Worm (Caenorhabditis elegans) whole organism, L3 larva: Measurements from ENCODE around the gene lido-2.
A peak's percentile ranks its signal among the peaks of the same experiment; 100 is the strongest.

Source experiments
- ZK546.5 ChIP-seq: sonication (generic microtip); optimal IDR thresholded peaks from 2 replicates; lab custom pipeline; 2017; ENCODE audit warnings: missing biosample characterization, missing genetic modification characterization
- aly-2 ChIP-seq: fragments of 150-350 bp; optimal IDR thresholded peaks from 2 replicates; lab custom pipeline; 2014; ENCODE audit warnings: missing biosample characterization, missing genetic modification characterization
- ceh-16 ChIP-seq: sonication (generic microtip); optimal IDR thresholded peaks from 2 replicates; lab custom pipeline; 2017; ENCODE audit warnings: missing biosample characterization, missing genetic modification characterization
- ceh-28 ChIP-seq: fragments of 150-350 bp; optimal IDR thresholded peaks from 2 replicates; lab custom pipeline; 2014; ENCODE audit warnings: missing biosample characterization, missing genetic modification reagents, missing genetic modification characterization
- ceh-9 ChIP-seq: sonication (generic microtip); optimal IDR thresholded peaks from 2 replicates; lab custom pipeline; 2018; ENCODE audit warnings: missing biosample characterization, missing genetic modification characterization
- daf-12 ChIP-seq: fragments of 150-350 bp; optimal IDR thresholded peaks from 2 replicates; lab custom pipeline; 2014; ENCODE audit warnings: missing biosample characterization, missing genetic modification reagents, missing genetic modification characterization
- egl-27 ChIP-seq: sonication (generic microtip); optimal IDR thresholded peaks from 4 replicates; lab custom pipeline; 2017; ENCODE audit warnings: missing biosample characterization, missing genetic modification reagents, missing genetic modification characterization
- elt-1 ChIP-seq: fragments of 150-350 bp; optimal IDR thresholded peaks from 2 replicates; lab custom pipeline; 2014; ENCODE audit warnings: missing biosample characterization, missing genetic modification characterization
- elt-2 ChIP-seq: sonication (generic microtip); optimal IDR thresholded peaks from 2 replicates; lab custom pipeline; 2016; ENCODE audit warnings: missing genetic modification reagents, mild to moderate bottlenecking, missing genetic modification characterization, missing compliant biosample characterization
- eor-1 ChIP-seq, 2 experiments: fragments of 150-350 bp; optimal IDR thresholded peaks; 2 replicates each; lab custom pipeline; 2014 to 2018; ENCODE audit warnings: missing biosample characterization in 2 of 2, missing genetic modification characterization in 2 of 2
- fkh-10 ChIP-seq: sonication (generic microtip); optimal IDR thresholded peaks from 2 replicates; lab custom pipeline; 2017; ENCODE audit warnings: missing biosample characterization, missing genetic modification reagents, missing genetic modification characterization
- fkh-2 ChIP-seq: fragments of 150-350 bp; optimal IDR thresholded peaks from 2 replicates; lab custom pipeline; 2014; ENCODE audit warnings: missing biosample characterization, missing genetic modification reagents, missing genetic modification characterization
- fos-1 ChIP-seq: fragments of 150-350 bp; optimal IDR thresholded peaks from 2 replicates; lab custom pipeline; 2014; ENCODE audit warnings: missing biosample characterization, missing genetic modification characterization
- hmg-11 ChIP-seq: sonication (generic microtip); optimal IDR thresholded peaks from 2 replicates; lab custom pipeline; 2016; ENCODE audit warnings: missing genetic modification characterization, missing compliant biosample characterization
- lin-15B ChIP-seq: fragments of 150-350 bp; optimal IDR thresholded peaks from 2 replicates; lab custom pipeline; 2014; ENCODE audit warnings: missing biosample characterization, missing genetic modification characterization
- lin-39 ChIP-seq: fragments of 150-350 bp; optimal IDR thresholded peaks from 2 replicates; lab custom pipeline; 2018; ENCODE audit warnings: missing biosample characterization, missing genetic modification reagents, missing genetic modification characterization
- nfya-1 ChIP-seq: sonication (generic microtip); optimal IDR thresholded peaks from 2 replicates; lab custom pipeline; 2017; ENCODE audit warnings: missing genetic modification characterization, mild to moderate bottlenecking, missing compliant biosample characterization, antibody characterized with exemption, moderate library complexity; ENCODE audit not compliant: insufficient read depth
- nhr-11 ChIP-seq: fragments of 150-350 bp; optimal IDR thresholded peaks from 2 replicates; lab custom pipeline; 2014; ENCODE audit warnings: missing biosample characterization, missing genetic modification characterization
- nhr-12 ChIP-seq: fragments of 150-350 bp; optimal IDR thresholded peaks from 2 replicates; lab custom pipeline; 2014; ENCODE audit warnings: missing biosample characterization, missing genetic modification characterization
- nhr-23 ChIP-seq: fragments of 150-350 bp; optimal IDR thresholded peaks from 2 replicates; lab custom pipeline; 2014; ENCODE audit warnings: missing biosample characterization, missing genetic modification reagents, missing genetic modification characterization
- nhr-237 ChIP-seq: fragments of 150-350 bp; optimal IDR thresholded peaks from 2 replicates; lab custom pipeline; 2014; ENCODE audit warnings: missing biosample characterization, missing genetic modification characterization
- nhr-28 ChIP-seq: fragments of 150-350 bp; optimal IDR thresholded peaks from 2 replicates; lab custom pipeline; 2014; ENCODE audit warnings: missing biosample characterization, missing genetic modification characterization
- nhr-67 ChIP-seq: fragments of 150-350 bp; optimal IDR thresholded peaks from 2 replicates; lab custom pipeline; 2014; ENCODE audit warnings: missing biosample characterization, missing genetic modification characterization
- nhr-76 ChIP-seq: fragments of 150-350 bp; sonication (generic microtip); optimal IDR thresholded peaks from 5 replicates; lab custom pipeline; 2014; ENCODE audit warnings: missing biosample characterization, missing genetic modification characterization
- nhr-77 ChIP-seq: fragments of 150-350 bp; optimal IDR thresholded peaks from 2 replicates; lab custom pipeline; 2014; ENCODE audit warnings: missing biosample characterization, missing genetic modification characterization
- pha-4 ChIP-seq: fragments of 150-350 bp; optimal IDR thresholded peaks from 2 replicates; lab custom pipeline; 2014; ENCODE audit warnings: missing biosample characterization, missing genetic modification reagents, missing genetic modification characterization
- pqm-1 ChIP-seq: fragments of 150-350 bp; optimal IDR thresholded peaks from 2 replicates; lab custom pipeline; 2017; ENCODE audit warnings: missing biosample characterization, missing genetic modification characterization, inconsistent platforms
- sea-2 ChIP-seq: fragments of 150-350 bp; sonication (generic microtip); optimal IDR thresholded peaks from 4 replicates; lab custom pipeline; 2014; ENCODE audit warnings: missing biosample characterization, missing genetic modification reagents, missing genetic modification characterization
- skn-1 ChIP-seq: fragments of 150-350 bp; optimal IDR thresholded peaks from 2 replicates; lab custom pipeline; 2014; ENCODE audit warnings: missing biosample characterization, missing genetic modification characterization
- unc-62 ChIP-seq: fragments of 150-350 bp; sonication (generic microtip); optimal IDR thresholded peaks from 4 replicates; lab custom pipeline; 2014; ENCODE audit warnings: missing biosample characterization, missing genetic modification reagents, missing genetic modification characterization

lido-2 gene

DNA sequence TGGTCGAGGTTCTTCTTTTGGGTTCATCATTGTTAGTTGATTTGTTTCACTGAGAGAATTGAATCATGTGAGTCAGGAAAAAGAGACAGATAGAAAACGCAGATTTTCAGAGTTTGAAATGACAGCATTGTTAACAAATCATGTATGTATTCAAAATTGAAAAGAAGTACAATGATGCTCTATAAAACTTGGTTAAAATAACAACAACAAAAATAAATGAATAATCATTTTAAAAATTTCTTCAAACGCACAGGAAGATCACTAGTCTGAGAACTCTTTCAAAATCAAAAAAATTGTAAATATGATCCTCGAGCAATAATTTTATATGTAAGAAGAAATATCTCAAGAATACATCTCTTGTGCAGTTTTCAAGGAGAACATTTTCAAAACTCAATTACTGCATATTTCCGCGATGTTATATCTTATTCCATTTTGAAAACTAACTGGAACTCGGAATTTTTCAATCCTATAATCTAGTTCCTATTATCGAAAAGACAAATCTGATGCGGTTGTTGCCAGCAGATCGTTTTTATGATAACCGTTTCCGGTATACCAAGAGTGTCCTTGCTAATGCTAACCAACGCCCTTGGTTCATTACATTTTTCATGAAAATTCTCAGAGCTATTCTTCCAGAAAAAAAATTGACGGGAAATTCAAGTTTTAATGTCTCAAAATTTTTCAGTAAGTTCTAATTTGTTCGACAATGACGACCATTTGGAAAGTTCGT lies 3.9 kb downstream of the lido-2 start, which contains the start of gene lido-1:
Gene lido-1 (minus strand): TSS at position 51 of the 727 bp plus-strand sequence.
- TF ChIP-seq lin-39 (tag; lab: Kevin White, UChicago) (no peak), elt-1 (tag; lab: Kevin White, UChicago) (peak; percentile 66)

DNA sequence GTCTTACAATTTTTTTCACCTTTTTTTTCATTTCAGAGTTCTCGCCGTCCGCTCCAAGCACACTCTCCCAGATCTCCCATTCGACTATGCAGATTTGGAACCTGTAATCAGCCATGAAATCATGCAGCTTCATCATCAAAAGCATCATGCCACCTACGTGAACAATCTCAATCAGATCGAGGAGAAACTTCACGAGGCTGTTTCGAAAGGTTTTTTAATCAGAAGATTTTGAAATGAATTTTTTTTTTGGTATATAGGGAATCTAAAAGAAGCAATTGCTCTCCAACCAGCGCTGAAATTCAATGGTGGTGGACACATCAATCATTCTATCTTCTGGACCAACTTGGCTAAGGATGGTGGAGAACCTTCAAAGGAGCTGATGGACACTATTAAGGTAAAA lies 7.4 kb downstream of the lido-2 start, which contains the start of gene C08A9.3:
Gene C08A9.3 (minus strand): TSS at position 101 of the 400 bp plus-strand sequence.
- no peak for TF ChIP-seq elt-2
- no peak for TF ChIP-seq sea-2

DNA sequence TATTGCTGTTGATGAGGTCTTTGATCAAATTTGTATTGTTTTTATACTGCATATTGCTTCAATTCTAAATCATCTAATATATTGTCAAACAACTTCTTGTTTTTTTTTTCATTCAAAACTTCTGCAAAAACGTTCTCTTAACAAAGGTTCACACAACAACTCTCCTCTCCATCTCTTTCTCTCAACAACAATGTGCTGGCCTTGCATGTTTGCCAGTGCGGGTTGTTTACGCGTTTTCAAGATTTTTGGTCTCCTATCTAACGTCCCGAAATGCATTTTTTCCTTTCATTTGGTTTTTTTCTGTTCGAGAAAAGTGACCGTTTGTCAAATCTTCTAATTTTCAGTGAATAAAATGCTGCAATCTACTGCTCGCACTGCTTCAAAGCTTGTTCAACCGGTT lies 8.1 kb downstream of the lido-2 start, which contains the start of gene sod-3:
Gene sod-3 (plus strand): TSS at position 338 of the 400 bp plus-strand sequence.
- no peak for TF ChIP-seq elt-2
- no peak for TF ChIP-seq ceh-16 (tag; lab: Kevin White, UChicago)
- TF ChIP-seq hmg-11 (tag; lab: Kevin White, UChicago) = no peak
- TF ChIP-seq nfya-1 (tag; lab: Kevin White, UChicago) = no peak
- peak; percentile 15 for TF ChIP-seq lin-39 (tag; lab: Kevin White, UChicago)
- TF ChIP-seq pha-4 = peak; percentile 57
- no peak for TF ChIP-seq nhr-67

DNA sequence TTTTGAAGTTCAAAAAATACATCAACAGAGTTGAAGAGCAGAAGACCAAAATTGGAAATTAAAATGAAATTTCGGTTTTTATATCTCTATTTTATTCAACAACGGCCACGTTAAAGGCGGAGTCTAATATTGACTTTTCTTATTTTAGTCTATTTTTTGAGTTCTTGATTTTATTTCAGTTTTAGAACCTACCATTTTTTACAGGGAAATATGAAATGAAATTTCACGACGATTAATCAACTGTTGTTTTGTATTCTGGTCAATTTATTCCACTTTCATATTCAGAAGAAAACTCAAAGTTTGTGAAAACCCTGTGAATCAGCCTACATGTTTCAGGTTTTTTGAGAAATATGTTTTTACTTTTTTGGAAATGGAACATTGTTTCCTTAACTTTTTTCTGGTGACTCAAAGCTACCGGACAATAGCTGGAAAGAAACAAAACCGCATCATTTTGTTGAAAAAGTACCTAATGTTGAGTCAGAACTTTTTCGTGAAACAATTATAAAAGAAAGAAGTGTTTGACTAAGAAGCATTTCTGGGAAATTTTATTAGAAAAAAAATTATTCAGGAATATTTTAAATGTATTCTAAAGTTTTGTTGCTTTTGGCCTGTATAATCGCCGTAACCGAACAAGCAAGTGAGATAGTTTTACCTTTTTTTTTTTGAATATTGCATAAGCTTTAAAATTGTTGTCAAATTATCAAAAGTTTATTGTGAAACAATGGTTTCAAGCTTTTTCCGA lies 19.8 kb downstream of the lido-2 start, which contains the start of the genes irld-23 and C08A9.10:
Gene irld-23 (minus strand): TSS at position 51 of the 742 bp plus-strand sequence.
Gene C08A9.10 (plus strand): TSS at position 545 of the 742 bp plus-strand sequence.
- no peak for TF ChIP-seq ceh-28
- TF ChIP-seq fkh-2 = no peak
- no peak for TF ChIP-seq lin-15B (tag; lab: Kevin White, UChicago)
- TF ChIP-seq ceh-9 (tag; lab: Kevin White, UChicago) = no peak
- TF ChIP-seq fkh-10 (GFP tag; lab: Kevin White, UChicago) = no peak
- no peak for TF ChIP-seq nfya-1 (tag; lab: Kevin White, UChicago)
- no peak for TF ChIP-seq hmg-11 (tag; lab: Kevin White, UChicago)
- TF ChIP-seq pha-4 = no peak
- TF ChIP-seq unc-62 (GFP tag; lab: Kevin White, UChicago) = no peak
- TF ChIP-seq nhr-77 (tag; lab: Kevin White, UChicago) = no peak
- TF ChIP-seq fos-1 = no peak
- no peak for TF ChIP-seq elt-2
- TF ChIP-seq nhr-28 = no peak

DNA sequence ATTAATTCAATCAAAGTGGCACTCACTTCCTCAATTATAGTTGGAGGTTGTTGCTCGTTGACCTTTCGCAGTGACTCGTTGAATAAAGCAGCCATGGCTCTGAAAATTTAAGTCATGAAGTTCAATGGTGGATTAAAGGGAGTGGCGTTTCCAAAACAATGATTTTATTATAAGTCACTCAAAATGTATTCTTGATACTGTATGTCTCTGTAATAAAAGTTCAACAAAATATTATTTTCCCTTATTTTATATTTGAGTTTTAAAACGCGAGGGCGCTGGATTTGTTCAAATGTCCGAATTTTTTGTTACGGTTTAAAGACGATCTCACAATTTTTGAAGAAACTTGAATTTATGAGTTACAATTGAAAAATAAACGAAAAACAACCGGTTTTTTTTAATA lies 28.5 kb downstream of the lido-2 start, which contains the start of gene C30G4.4:
Gene C30G4.4 (minus strand): TSS at position 101 of the 400 bp plus-strand sequence.
- no peak for TF ChIP-seq ceh-28
- no peak for TF ChIP-seq nfya-1 (tag; lab: Kevin White, UChicago)
- TF ChIP-seq fkh-2 = no peak
- TF ChIP-seq ceh-16 (tag; lab: Kevin White, UChicago) = no peak
- no peak for TF ChIP-seq aly-2 (tag; lab: Kevin White, UChicago)
- TF ChIP-seq nhr-76 = no peak
- TF ChIP-seq nhr-11 (tag; lab: Kevin White, UChicago) = no peak
- no peak for TF ChIP-seq nhr-237
- TF ChIP-seq fos-1 = no peak
- TF ChIP-seq fkh-10 (GFP tag; lab: Kevin White, UChicago) = no peak
- no peak for TF ChIP-seq daf-12 (tag; lab: Kevin White, UChicago)
- no peak for TF ChIP-seq nhr-28
- no peak for TF ChIP-seq eor-1 (tag; optimal IDR thresholded peaks at IDR 0.05; lab: Kevin White, UChicago)
- TF ChIP-seq ZK546.5 (tag; lab: Kevin White, UChicago) = no peak
- no peak for TF ChIP-seq egl-27 (tag; lab: Kevin White, UChicago)
- no peak for TF ChIP-seq elt-1 (tag; lab: Kevin White, UChicago)
- no peak for TF ChIP-seq skn-1 (tag; lab: Kevin White, UChicago)
- TF ChIP-seq nhr-12 (tag; lab: Kevin White, UChicago) = no peak

DNA sequence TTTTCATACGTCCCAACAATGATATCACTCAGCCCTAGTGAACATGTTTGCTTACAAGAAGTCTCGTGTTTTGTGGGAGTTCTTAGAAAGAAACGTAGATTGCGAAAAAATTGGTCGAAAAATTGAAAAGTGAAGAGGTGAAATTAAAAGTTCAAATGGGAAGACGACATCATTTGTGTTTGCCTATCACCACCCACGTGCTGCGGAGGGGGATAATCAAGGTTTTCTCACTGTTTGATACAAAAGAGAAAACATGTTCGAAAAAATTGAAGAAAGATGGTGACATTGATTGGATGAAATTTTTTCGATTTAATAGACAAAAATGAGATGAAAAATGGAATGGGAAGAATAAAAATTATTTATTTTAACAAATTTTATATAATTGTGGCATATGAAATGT lies 30.1 kb downstream of the lido-2 start:
- peak; percentile 34 for TF ChIP-seq nhr-23
- no peak for TF ChIP-seq pqm-1 (tag; lab: Kevin White, UChicago)
- TF ChIP-seq, all 47 proteins: peak for 1
